Worm (Caenorhabditis elegans): ENCODE data around the gene Y45F3A.8.

Gene Y45F3A.8

ce11 chrIII:10621208-10621607, 28.6 kb upstream of the Y45F3A.8 start, which contains the start of the genes lron-10 and hpr-9 (continued):
- TF ChIP-seq lin-39 (tag; optimal IDR thresholded peaks at IDR 0.05) = no peak
- peak; percentile 57 for TF ChIP-seq F49E8.2 (tag; optimal IDR thresholded peaks at IDR 0.05; ENCODE audit: borderline replicate concordance)
- no peak for TF ChIP-seq ceh-28 (tag; optimal IDR thresholded peaks at IDR 0.05)
- no peak for TF ChIP-seq ces-1 (GFP tag; optimal IDR thresholded peaks at IDR 0.05)
- peak; percentile 51 to 85 for TF ChIP-seq mdl-1 (tag; optimal IDR thresholded peaks at IDR 0.05)
- peak; percentile 83; the same call in 1 of the 2 replicates for TF ChIP-seq madf-9 (GFP tag; conservative IDR thresholded peaks at IDR 0.05)
- no peak for TF ChIP-seq set-16 (GFP tag; IDR thresholded peaks at IDR 0.05)
- 0 out of 2 replicates have a peak, but pooled peaks have one; percentile 43 for TF ChIP-seq zfp-3 (GFP tag; conservative IDR thresholded peaks at IDR 0.05)
- peak; percentile 2 for TF ChIP-seq nhr-111 (GFP tag; optimal IDR thresholded peaks at IDR 0.05)
- TF ChIP-seq lin-38 (GFP tag; IDR thresholded peaks at IDR 0.05) = peak; percentile 76
- no peak for TF ChIP-seq F44E2.7 (GFP tag; IDR thresholded peaks at IDR 0.05)
- TF ChIP-seq mxl-3 (GFP tag; optimal IDR thresholded peaks at IDR 0.05) = peak; percentile 62
- TF ChIP-seq lin-29 (GFP tag; IDR thresholded peaks at IDR 0.05) = peak; percentile 62; the same call in 1 of the 2 replicates
- TF ChIP-seq snpc-4 (tag; optimal IDR thresholded peaks at IDR 0.05) = no peak
- TF ChIP-seq snpc-1.2 (GFP tag; IDR thresholded peaks at IDR 0.05) = no peak
- TF ChIP-seq D1046.2 (GFP tag; IDR thresholded peaks at IDR 0.05) = peak; percentile 19; the same call in 1 of the 2 replicates
- peak; percentile 9; the same call in 1 of the 2 replicates for TF ChIP-seq lin-1 (GFP tag; IDR thresholded peaks at IDR 0.05)
- TF ChIP-seq nhr-41 (GFP tag; IDR thresholded peaks at IDR 0.05) = no peak

ce11 chrIII:10615166-10615565, 22.5 kb upstream of the Y45F3A.8 start, which contains the start of gene mrpl-22:
mrpl-22 (plus strand) TSS chrIII:10615466.
- no peak for TF ChIP-seq madf-9 (GFP tag; conservative IDR thresholded peaks at IDR 0.05)
- TF ChIP-seq zag-1 (tag; optimal IDR thresholded peaks at IDR 0.05) = no peak
- TF ChIP-seq egl-27 (tag; optimal IDR thresholded peaks at IDR 0.05) = no peak
- TF ChIP-seq nhr-10 (tag; optimal IDR thresholded peaks at IDR 0.05) = no peak
- no peak for TF ChIP-seq F49E8.2 (tag; optimal IDR thresholded peaks at IDR 0.05; ENCODE audit: borderline replicate concordance)

ce11 chrIII:10612333-10612732, 19.7 kb upstream of the Y45F3A.8 start, which contains the start of gene Y39A1A.24:
Y39A1A.24 (plus strand) TSS chrIII:10612633.
- TF ChIP-seq T26A8.4 (GFP tag; IDR thresholded peaks at IDR 0.05) (no peak), duxl-1 (tag; optimal IDR thresholded peaks at IDR 0.05; ENCODE audit: poor library complexity) (no peak), T20F7.1 (GFP tag; optimal IDR thresholded peaks at IDR 0.05) (no peak), saeg-2 (GFP tag; IDR thresholded peaks at IDR 0.05) (no peak), ztf-7 (tag; optimal IDR thresholded peaks at IDR 0.05) (no peak), ama-1 (optimal IDR thresholded peaks at IDR 0.05) (no peak), lir-3 (tag; optimal IDR thresholded peaks at IDR 0.05) (no peak), ceh-20 (GFP tag; IDR thresholded peaks at IDR 0.05) (no peak), nhr-237 (tag; optimal IDR thresholded peaks at IDR 0.05) (no peak), zip-11 (GFP tag; IDR thresholded peaks at IDR 0.05) (no peak), Y48G9A.11 (GFP tag; IDR thresholded peaks at IDR 0.05) (no peak), lin-38 (GFP tag; IDR thresholded peaks at IDR 0.05) (no peak), D1046.2 (GFP tag; IDR thresholded peaks at IDR 0.05) (no peak), unc-130 (GFP tag; optimal IDR thresholded peaks at IDR 0.05) (no peak)

- no peak for TF ChIP-seq aly-2 (tag; optimal IDR thresholded peaks at IDR 0.05)
- peak; percentile 92 for TF ChIP-seq aha-1 (tag)
- TF ChIP-seq daf-16 (GFP tag; optimal IDR thresholded peaks at IDR 0.05) = no peak
- peak; percentile 2 for TF ChIP-seq daf-16 (tag; optimal IDR thresholded peaks at IDR 0.05)
- TF ChIP-seq fkh-10 (GFP tag; optimal IDR thresholded peaks at IDR 0.05) = peak; percentile 4
- no peak for TF ChIP-seq dmd-6 (GFP tag; IDR thresholded peaks at IDR 0.05)
- TF ChIP-seq lsy-2 (tag; optimal IDR thresholded peaks at IDR 0.05) = peak in 1 of 2 experiments; percentile 15
Observed at ce11 chrIII:10608161-10608560, 15.5 kb upstream of the Y45F3A.8 start.
